Worm (Caenorhabditis elegans) whole organism, late embryonic: Measurements from ENCODE around the gene npl-10.

Experiments
- C08G9.2 ChIP-seq: sonication (generic microtip); optimal IDR thresholded peaks from 2 replicates; lab custom pipeline; 2016; ENCODE audit warnings: mild to moderate bottlenecking, missing genetic modification characterization, moderate library complexity, missing compliant biosample characterization
- C38D4.7 ChIP-seq: fragments of 200-800 bp; sonication (Bioruptor generic); optimal IDR thresholded peaks from 2 replicates; lab custom pipeline; 2018; ENCODE audit warnings: mild to moderate bottlenecking, missing genetic modification characterization, moderate library complexity, missing compliant biosample characterization
- ahr-1 ChIP-seq: sonication (generic microtip); optimal IDR thresholded peaks from 2 replicates; lab custom pipeline; 2016; ENCODE audit warnings: missing genetic modification characterization, missing compliant biosample characterization
- ceh-14 ChIP-seq: sonication (generic microtip); optimal IDR thresholded peaks from 2 replicates; lab custom pipeline; 2016; ENCODE audit warnings: missing genotype, missing genetic modification characterization, missing compliant biosample characterization
- ceh-18 ChIP-seq: sonication (generic microtip); optimal IDR thresholded peaks from 2 replicates; lab custom pipeline; 2016; ENCODE audit warnings: missing genetic modification characterization, missing compliant biosample characterization
- ceh-24 ChIP-seq: sonication (generic microtip); optimal IDR thresholded peaks from 2 replicates; lab custom pipeline; 2016; ENCODE audit warnings: mild to moderate bottlenecking, missing genetic modification characterization, missing compliant biosample characterization
- ceh-31 ChIP-seq: sonication (generic microtip); optimal IDR thresholded peaks from 2 replicates; lab custom pipeline; 2016; ENCODE audit warnings: missing genetic modification characterization, missing compliant biosample characterization
- ceh-45 ChIP-seq: fragments of 200-800 bp; sonication (Bioruptor generic); IDR thresholded peaks from 2 replicates; pipeline ENCODE4 v1.3.6; 2022; ENCODE audit warnings: missing genetic modification reagents, missing genetic modification characterization, missing compliant biosample characterization
- ceh-48 ChIP-seq: sonication (generic microtip); optimal IDR thresholded peaks from 2 replicates; lab custom pipeline; 2016; ENCODE audit warnings: missing genetic modification characterization, inconsistent platforms, missing compliant biosample characterization
- ets-4 ChIP-seq: sonication (generic microtip); optimal IDR thresholded peaks from 2 replicates; lab custom pipeline; 2016; ENCODE audit warnings: missing genetic modification characterization, missing compliant biosample characterization
- eyg-1 ChIP-seq: sonication (generic microtip); optimal IDR thresholded peaks from 2 replicates; lab custom pipeline; 2016; ENCODE audit warnings: missing genotype, missing genetic modification characterization, missing compliant biosample characterization
- fax-1 ChIP-seq: sonication (generic microtip); optimal IDR thresholded peaks from 2 replicates; lab custom pipeline; 2016; ENCODE audit warnings: missing genotype, missing genetic modification characterization, missing compliant biosample characterization
- gmeb-2 ChIP-seq: sonication (generic microtip); optimal IDR thresholded peaks from 2 replicates; lab custom pipeline; 2016; ENCODE audit warnings: missing genetic modification characterization, inconsistent platforms, missing compliant biosample characterization
- hlh-13 ChIP-seq: fragments of 200-800 bp; sonication (Bioruptor generic); optimal IDR thresholded peaks from 2 replicates; lab custom pipeline; 2018; ENCODE audit warnings: mild to moderate bottlenecking, missing genetic modification characterization, missing compliant biosample characterization
- hlh-30 ChIP-seq: sonication (generic microtip); optimal IDR thresholded peaks from 2 replicates; lab custom pipeline; 2017; ENCODE audit warnings: antibody characterized with exemption, missing genetic modification characterization, missing compliant biosample characterization; ENCODE audit not compliant: insufficient read depth
- hlh-8 ChIP-seq: sonication (generic microtip); optimal IDR thresholded peaks from 2 replicates; lab custom pipeline; 2016; ENCODE audit warnings: missing genotype, missing genetic modification characterization, missing compliant biosample characterization
- lim-6 ChIP-seq: sonication (generic microtip); optimal IDR thresholded peaks from 2 replicates; lab custom pipeline; 2016; ENCODE audit warnings: missing genetic modification characterization, missing compliant biosample characterization
- lin-11 ChIP-seq: fragments of 200-800 bp; sonication (Bioruptor generic); optimal IDR thresholded peaks from 2 replicates; lab custom pipeline; 2018; ENCODE audit warnings: mild to moderate bottlenecking, missing genetic modification characterization, missing compliant biosample characterization
- nfya-1 ChIP-seq: sonication (generic microtip); optimal IDR thresholded peaks from 2 replicates; lab custom pipeline; 2017; ENCODE audit warnings: missing genetic modification characterization, mild to moderate bottlenecking, missing compliant biosample characterization, antibody characterized with exemption, moderate library complexity
- nhr-11 ChIP-seq: fragments of 150-350 bp; optimal IDR thresholded peaks from 2 replicates; lab custom pipeline; 2014; ENCODE audit warnings: missing biosample characterization, missing genetic modification characterization
- npax-4 ChIP-seq: sonication (generic microtip); optimal IDR thresholded peaks from 2 replicates; lab custom pipeline; 2016; ENCODE audit warnings: missing genetic modification characterization, missing compliant biosample characterization
- pat-9 ChIP-seq: fragments of 200-800 bp; sonication (Bioruptor generic); optimal IDR thresholded peaks from 2 replicates; lab custom pipeline; 2018; ENCODE audit warnings: mild to moderate bottlenecking, missing genetic modification characterization, moderate library complexity, missing compliant biosample characterization
- pax-1 ChIP-seq: fragments of 150-350 bp; optimal IDR thresholded peaks from 2 replicates; lab custom pipeline; 2014; ENCODE audit warnings: missing biosample characterization, missing genetic modification characterization
- pha-2 ChIP-seq: sonication (generic microtip); optimal IDR thresholded peaks from 2 replicates; lab custom pipeline; 2017; ENCODE audit warnings: mild to moderate bottlenecking, missing genetic modification characterization, missing compliant biosample characterization
- pqm-1 ChIP-seq: sonication (generic microtip); optimal IDR thresholded peaks from 2 replicates; lab custom pipeline; 2016; ENCODE audit warnings: missing genetic modification characterization, missing compliant biosample characterization
- rnt-1 ChIP-seq: sonication (generic microtip); optimal IDR thresholded peaks from 2 replicates; lab custom pipeline; 2016; ENCODE audit warnings: missing genetic modification characterization, missing compliant biosample characterization
- sox-2 ChIP-seq: fragments of 200-800 bp; sonication (Bioruptor generic); IDR thresholded peaks from 2 replicates; pipeline ENCODE4 v1.3.6; 2022; ENCODE audit warnings: missing genetic modification reagents, missing genetic modification characterization, missing compliant biosample characterization
- sox-4 ChIP-seq: sonication (generic microtip); optimal IDR thresholded peaks from 2 replicates; lab custom pipeline; 2017; ENCODE audit warnings: mild to moderate bottlenecking, missing genetic modification characterization, inconsistent platforms, missing compliant biosample characterization
- syd-9 ChIP-seq: sonication (generic microtip); optimal IDR thresholded peaks from 2 replicates; lab custom pipeline; 2016; ENCODE audit warnings: mild to moderate bottlenecking, missing genetic modification characterization, moderate library complexity, missing compliant biosample characterization
- tbx-2 ChIP-seq: sonication (generic microtip); optimal IDR thresholded peaks from 2 replicates; lab custom pipeline; 2016; ENCODE audit warnings: missing genetic modification characterization, missing compliant biosample characterization
- tbx-7 ChIP-seq: sonication (generic microtip); optimal IDR thresholded peaks from 2 replicates; lab custom pipeline; 2016; ENCODE audit warnings: missing genotype, missing genetic modification characterization, missing compliant biosample characterization
- unc-42 ChIP-seq: sonication (generic microtip); optimal IDR thresholded peaks from 2 replicates; lab custom pipeline; 2016; ENCODE audit warnings: missing genotype, missing genetic modification characterization, missing compliant biosample characterization
- unc-55 ChIP-seq: sonication (generic microtip); optimal IDR thresholded peaks from 2 replicates; lab custom pipeline; 2017; ENCODE audit warnings: missing biosample characterization, missing genetic modification reagents, missing genetic modification characterization
- zip-5 ChIP-seq: sonication (generic microtip); optimal IDR thresholded peaks from 2 replicates; lab custom pipeline; 2016; ENCODE audit warnings: missing genetic modification characterization, missing compliant biosample characterization

npl-10 gene

DNA sequence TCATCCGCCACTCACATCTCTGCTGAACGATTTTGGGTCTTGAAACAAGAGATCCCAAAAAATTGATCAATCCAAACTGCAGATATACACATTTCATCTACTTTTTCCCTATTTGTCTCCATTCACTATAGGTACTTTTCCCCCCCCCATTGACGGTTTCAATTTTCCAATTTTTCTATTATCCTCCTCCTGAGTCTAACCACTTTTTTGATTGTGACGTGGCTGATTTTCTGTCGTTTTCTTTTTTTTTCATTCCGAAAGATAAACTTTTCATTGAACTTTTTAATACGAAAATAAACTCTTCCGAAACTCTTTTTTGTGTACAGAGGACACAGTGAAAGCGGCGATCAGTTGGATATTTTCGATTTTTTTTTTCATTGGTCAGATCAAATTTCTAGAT, 22.1 kb upstream of the npl-10 start:
- TF ChIP-seq C08G9.2 (tag; lab: Kevin White, UChicago) (no peak), hlh-30 (tag; lab: Kevin White, UChicago) (no peak), hlh-8 (tag; lab: Kevin White, UChicago) (no peak), lim-6 (tag; lab: Kevin White, UChicago) (no peak), ceh-48 (no peak), ceh-14 (tag; lab: Kevin White, UChicago) (no peak), sox-2 (GFP tag; lab: Robert Waterston, UW) (no peak), ahr-1 (tag; lab: Kevin White, UChicago) (no peak), gmeb-2 (no peak), ceh-24 (tag; lab: Kevin White, UChicago) (no peak)

DNA sequence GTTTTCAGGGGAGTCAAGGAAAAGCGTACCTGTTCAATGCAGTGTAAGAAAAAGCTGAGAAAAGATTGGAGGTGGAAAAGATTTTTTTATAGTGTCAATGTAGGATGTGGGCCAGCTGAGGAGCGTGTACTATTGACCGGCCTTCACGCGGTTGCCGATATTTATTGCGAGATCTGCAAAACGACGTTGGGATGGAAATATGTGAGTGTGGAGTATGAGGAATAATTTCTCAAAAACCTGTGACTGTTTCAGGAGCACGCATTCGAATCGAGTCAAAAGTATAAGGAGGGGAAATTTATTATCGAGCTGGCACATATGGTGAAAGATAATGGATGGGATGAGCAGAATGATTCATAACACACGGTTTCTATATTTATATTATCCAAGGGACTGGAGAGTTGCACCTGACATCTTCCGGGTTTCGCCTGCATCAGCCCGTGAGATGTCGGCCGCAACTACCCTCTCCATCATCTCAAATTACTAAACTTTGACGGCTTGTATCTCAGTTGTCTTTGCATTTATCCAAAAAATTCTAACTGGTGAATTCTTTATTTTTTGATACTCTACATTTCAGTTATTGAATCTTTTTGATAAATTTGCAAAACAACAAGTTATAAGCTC, 21.5 kb upstream of the npl-10 start:
- no peak for TF ChIP-seq ceh-24 (tag; lab: Kevin White, UChicago)
- TF ChIP-seq pha-2 (tag; lab: Kevin White, UChicago), result no peak
- TF ChIP-seq lin-11 (tag; lab: Kevin White, UChicago), result no peak
- TF ChIP-seq tbx-7, result no peak
- TF ChIP-seq syd-9 (tag; lab: Kevin White, UChicago), result no peak
- no peak for TF ChIP-seq pax-1 (tag; lab: Kevin White, UChicago)
- no peak for TF ChIP-seq eyg-1

- TF ChIP-seq unc-42 (tag; lab: Kevin White, UChicago) (peak; percentile 65), unc-55 (GFP tag; lab: Kevin White, UChicago) (no peak), zip-5 (tag; lab: Kevin White, UChicago) (no peak)
These were observed 20.6 kb upstream of the npl-10 start, which contains the start of gene F37A8.5 for ce11 chrIII:3956293-3956692. Gene F37A8.5, plus strand, starts transcription at chrIII:3956624.

DNA sequence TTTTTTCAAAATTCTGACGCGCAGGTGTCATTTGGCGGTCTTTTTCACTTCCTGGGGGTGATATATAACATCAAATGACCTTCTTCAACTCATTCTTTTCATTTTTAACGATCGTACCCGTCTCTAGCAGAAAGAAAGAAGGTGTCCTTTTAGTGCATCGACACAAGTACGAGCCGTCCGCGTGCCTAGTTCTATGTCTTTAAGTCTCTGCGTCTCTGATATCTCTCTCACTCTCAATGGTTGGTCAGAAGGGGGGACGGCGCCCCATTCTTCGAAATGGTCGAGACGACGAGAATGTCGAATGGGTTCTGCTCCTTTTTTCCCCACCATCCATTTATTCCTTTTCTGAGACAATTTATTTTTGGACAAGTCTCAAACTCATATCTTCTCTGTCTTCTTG, 20.0 kb upstream of the npl-10 start:
- no peak for TF ChIP-seq ceh-45 (GFP tag; lab: Robert Waterston, UW)
- no peak for TF ChIP-seq unc-55 (GFP tag; lab: Kevin White, UChicago)
- TF ChIP-seq npax-4, result no peak
- TF ChIP-seq ceh-48, result no peak
- no peak for TF ChIP-seq C38D4.7 (GFP tag; lab: Kevin White, UChicago)
- no peak for TF ChIP-seq nhr-11
- no peak for TF ChIP-seq pha-2 (tag; lab: Kevin White, UChicago)
- TF ChIP-seq, all 69 proteins: peak for 0

DNA sequence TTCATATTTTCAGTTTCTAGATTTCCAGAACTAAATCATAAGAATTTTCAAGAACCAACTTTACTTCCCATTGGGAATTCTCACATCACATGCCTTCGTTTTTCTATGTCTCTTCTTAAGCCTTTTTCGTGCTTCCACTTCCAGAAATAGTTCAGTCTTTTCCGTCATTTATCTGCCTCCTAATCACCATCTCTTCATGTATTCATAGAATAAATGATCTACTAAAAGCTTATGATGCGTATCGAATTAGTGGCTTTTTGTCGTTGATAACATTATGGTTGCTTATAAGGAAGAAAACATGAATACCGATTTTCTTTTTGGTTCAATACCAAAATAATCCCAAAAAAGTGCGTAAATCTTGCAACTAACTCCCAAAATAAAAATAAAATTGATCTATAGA, 19.1 kb upstream of the npl-10 start:
- TF ChIP-seq sox-4, result no peak
- TF ChIP-seq pat-9 (tag; lab: Kevin White, UChicago), result no peak
- TF ChIP-seq pqm-1 (tag; lab: Kevin White, UChicago), result no peak

DNA sequence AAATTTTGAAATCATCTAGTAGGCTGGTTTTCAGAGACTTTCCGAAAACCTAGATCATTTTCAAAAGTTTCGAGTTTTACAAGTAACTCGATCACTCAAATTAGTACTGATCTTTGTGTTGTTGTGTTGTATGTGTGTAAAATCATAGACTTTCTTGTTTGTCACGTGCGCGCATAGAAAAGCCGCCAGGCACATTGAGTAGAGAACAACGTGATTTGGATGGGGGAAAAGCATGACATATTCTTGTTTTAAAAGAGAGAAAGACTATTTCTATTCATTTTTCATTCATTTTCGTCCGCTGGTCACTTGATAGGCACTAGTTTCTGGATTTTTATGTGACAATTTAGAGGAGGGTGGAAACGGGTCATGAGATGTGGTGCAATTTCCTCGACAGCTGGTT, 18.5 kb upstream of the npl-10 start:
- TF ChIP-seq pha-2 (tag; lab: Kevin White, UChicago), result no peak
- no peak for TF ChIP-seq ceh-48
- no peak for TF ChIP-seq ets-4 (tag; lab: Kevin White, UChicago)
- no peak for TF ChIP-seq C38D4.7 (GFP tag; lab: Kevin White, UChicago)
- TF ChIP-seq lim-6 (tag; lab: Kevin White, UChicago), result no peak
- no peak for TF ChIP-seq gmeb-2
- peak; percentile 50 for TF ChIP-seq hlh-30 (tag; lab: Kevin White, UChicago)

ce11 chrIII:3953235-3953634, 17.5 kb upstream of the npl-10 start:
- no peak for TF ChIP-seq fax-1 (tag; lab: Kevin White, UChicago)
- peak; percentile 33 for TF ChIP-seq hlh-30 (tag; lab: Kevin White, UChicago)
- peak; percentile 24 for TF ChIP-seq rnt-1
- no peak for TF ChIP-seq hlh-13
- TF ChIP-seq tbx-2 (tag; lab: Kevin White, UChicago), result peak; percentile 7
- no peak for TF ChIP-seq npax-4
- TF ChIP-seq ceh-31 (tag; lab: Kevin White, UChicago), result peak; percentile 40
- peak; percentile 30 for TF ChIP-seq ceh-18
- peak; percentile 59 for TF ChIP-seq unc-55 (GFP tag; lab: Kevin White, UChicago)
- TF ChIP-seq nfya-1 (tag; lab: Kevin White, UChicago), result peak; percentile 54
- TF ChIP-seq, all 69 proteins: peak for 7
